Worm (Caenorhabditis elegans) whole organism, mixed stage, embryonic: ENCODE data around the gene C29G2.3.

Experiments
- M03D4.4 ChIP-seq: sonication (generic microtip); optimal IDR thresholded peaks from 2 replicates; lab custom pipeline; 2017; ENCODE audit warnings: mild to moderate bottlenecking, missing genetic modification characterization, missing compliant biosample characterization
- blmp-1 ChIP-seq: fragments of 150-350 bp; optimal IDR thresholded peaks from 2 replicates; lab custom pipeline; 2014; ENCODE audit warnings: missing biosample characterization, missing genetic modification characterization
- ceh-43 ChIP-seq: fragments of 200-800 bp; sonication (Bioruptor generic); optimal IDR thresholded peaks from 2 replicates; lab custom pipeline; 2018; ENCODE audit warnings: mild to moderate bottlenecking, missing genetic modification characterization, moderate library complexity, missing compliant biosample characterization
- ceh-83 ChIP-seq: fragments of 200-800 bp; sonication (Bioruptor generic); optimal IDR thresholded peaks from 2 replicates; lab custom pipeline; 2018; ENCODE audit warnings: mild to moderate bottlenecking, missing genetic modification characterization, missing compliant biosample characterization
- ces-1 ChIP-seq: fragments of 150-350 bp; optimal IDR thresholded peaks from 2 replicates; lab custom pipeline; 2014; ENCODE audit warnings: missing biosample characterization, missing genetic modification reagents, missing genetic modification characterization
- cnd-1 ChIP-seq: fragments of 200-800 bp; sonication (Bioruptor generic); optimal IDR thresholded peaks from 2 replicates; lab custom pipeline; 2018; ENCODE audit warnings: mild to moderate bottlenecking, missing genetic modification characterization, missing compliant biosample characterization
- elt-1 ChIP-seq: sonication (generic microtip); optimal IDR thresholded peaks from 2 replicates; lab custom pipeline; 2017; ENCODE audit warnings: missing genetic modification characterization, mild to moderate bottlenecking, missing compliant biosample characterization, antibody characterized with exemption, moderate library complexity, borderline replicate concordance; ENCODE audit not compliant: insufficient read depth
- elt-3 ChIP-seq: fragments of 150-350 bp; optimal IDR thresholded peaks from 2 replicates; lab custom pipeline; 2014; ENCODE audit warnings: missing biosample characterization, missing genetic modification characterization
- ham-2 ChIP-seq: fragments of 200-800 bp; sonication (Bioruptor generic); optimal IDR thresholded peaks from 2 replicates; lab custom pipeline; 2018; ENCODE audit warnings: mild to moderate bottlenecking, missing genetic modification characterization, missing compliant biosample characterization
- hlh-1 ChIP-seq: fragments of 150-350 bp; optimal IDR thresholded peaks from 2 replicates; lab custom pipeline; 2014; ENCODE audit warnings: missing biosample characterization, missing genetic modification reagents, missing genetic modification characterization
- lin-13 ChIP-seq: fragments of 150-350 bp; optimal IDR thresholded peaks from 2 replicates; lab custom pipeline; 2014; ENCODE audit warnings: missing biosample characterization, missing genetic modification characterization
- lin-32 ChIP-seq: fragments of 200-800 bp; sonication (Bioruptor generic); optimal IDR thresholded peaks from 2 replicates; lab custom pipeline; 2018; ENCODE audit warnings: mild to moderate bottlenecking, missing genetic modification characterization, missing compliant biosample characterization
- lsy-2 ChIP-seq: fragments of 150-350 bp; optimal IDR thresholded peaks from 2 replicates; lab custom pipeline; 2014; ENCODE audit warnings: missing biosample characterization, missing genetic modification characterization
- mab-5 ChIP-seq: fragments of 150-350 bp; optimal IDR thresholded peaks from 2 replicates; lab custom pipeline; 2014; ENCODE audit warnings: missing biosample characterization, missing genetic modification characterization
- mls-2 ChIP-seq: sonication (generic microtip); optimal IDR thresholded peaks from 2 replicates; lab custom pipeline; 2016; ENCODE audit warnings: mild to moderate bottlenecking, missing genetic modification characterization, moderate library complexity, missing compliant biosample characterization
- nhr-12 ChIP-seq: fragments of 150-350 bp; optimal IDR thresholded peaks from 2 replicates; lab custom pipeline; 2014; ENCODE audit warnings: missing biosample characterization, missing genetic modification characterization
- nhr-2 ChIP-seq: fragments of 150-350 bp; optimal IDR thresholded peaks from 2 replicates; lab custom pipeline; 2014; ENCODE audit warnings: missing biosample characterization, missing genetic modification characterization
- nhr-28 ChIP-seq: fragments of 150-350 bp; optimal IDR thresholded peaks from 2 replicates; lab custom pipeline; 2014; ENCODE audit warnings: missing biosample characterization, missing genetic modification characterization
- nhr-76 ChIP-seq: sonication (generic microtip); optimal IDR thresholded peaks from 2 replicates; lab custom pipeline; 2017; ENCODE audit warnings: missing biosample characterization, missing genetic modification characterization
- pha-4 ChIP-seq: fragments of 150-350 bp; optimal IDR thresholded peaks from 2 replicates; lab custom pipeline; 2018; ENCODE audit warnings: missing biosample characterization, missing genetic modification reagents, missing genetic modification characterization
- sem-2 ChIP-seq: fragments of 200-800 bp; sonication (Bioruptor generic); optimal IDR thresholded peaks from 2 replicates; lab custom pipeline; 2018; ENCODE audit warnings: mild to moderate bottlenecking, missing genetic modification characterization, missing compliant biosample characterization
- snpc-4 ChIP-seq: fragments of 150-350 bp; optimal IDR thresholded peaks from 2 replicates; lab custom pipeline; 2014; ENCODE audit warnings: missing biosample characterization, missing genetic modification characterization
- sptf-1 ChIP-seq: sonication (generic microtip); optimal IDR thresholded peaks from 2 replicates; lab custom pipeline; 2017; ENCODE audit warnings: mild to moderate bottlenecking, missing genetic modification characterization, moderate library complexity, missing compliant biosample characterization
- tbx-8 ChIP-seq: fragments of 200-800 bp; sonication (Bioruptor generic); optimal IDR thresholded peaks from 2 replicates; lab custom pipeline; 2018; ENCODE audit warnings: mild to moderate bottlenecking, missing genetic modification characterization, moderate library complexity, missing compliant biosample characterization
- unc-120 ChIP-seq: sonication (generic microtip); optimal IDR thresholded peaks from 2 replicates; lab custom pipeline; 2017; ENCODE audit warnings: missing genetic modification characterization, missing compliant biosample characterization; ENCODE audit not compliant: poor library complexity, severe bottlenecking
- unc-39 ChIP-seq: fragments of 150-350 bp; optimal IDR thresholded peaks from 2 replicates; lab custom pipeline; 2014; ENCODE audit warnings: missing biosample characterization, missing genetic modification characterization
- zip-8 ChIP-seq: fragments of 150-350 bp; optimal IDR thresholded peaks from 2 replicates; lab custom pipeline; 2014; ENCODE audit warnings: missing biosample characterization, missing genetic modification characterization
- ztf-11 ChIP-seq: fragments of 150-350 bp; optimal IDR thresholded peaks from 2 replicates; lab custom pipeline; 2014; ENCODE audit warnings: missing biosample characterization, missing genetic modification characterization

C29G2.3 gene

DNA sequence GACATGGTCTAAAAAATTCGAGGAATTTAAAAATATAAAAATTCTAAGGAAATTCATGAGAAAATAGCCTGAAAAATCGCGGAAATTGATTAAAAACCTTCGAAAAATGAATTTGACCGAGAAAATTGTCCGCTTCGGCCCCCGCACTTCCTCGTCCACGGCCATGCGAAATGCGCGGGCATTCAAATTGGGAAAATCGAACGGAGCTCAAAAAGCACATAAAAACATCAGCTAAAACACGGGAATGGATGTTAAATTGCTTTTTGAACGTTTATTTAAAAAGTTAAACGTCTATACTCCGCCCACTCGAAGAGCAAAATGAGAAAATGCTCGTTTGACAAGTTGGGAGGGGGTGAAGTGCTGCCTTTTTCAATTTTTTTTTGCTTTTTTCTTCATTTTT, 22.4 kb downstream of the C29G2.3 start, which contains the start of gene F53E10.6:
F53E10.6 (minus strand) TSS at position 8 of the 400 bp plus-strand sequence.
- TF ChIP-seq ztf-11 (tag; lab: Kevin White, UChicago) (no peak), ces-1 (peak; percentile 6)
- TF ChIP-seq, all 35 proteins: peak for 1

- TF ChIP-seq lin-13 (tag; lab: Kevin White, UChicago) (no peak), ham-2 (GFP tag; lab: Kevin White, UChicago) (no peak), ces-1 (no peak)
These were observed 27.7 kb downstream of the C29G2.3 start, which contains the start of gene acr-17 for ce11 chrV:2608352-2608751. TSS of gene acr-17 (plus strand) at chrV:2608652.

DNA sequence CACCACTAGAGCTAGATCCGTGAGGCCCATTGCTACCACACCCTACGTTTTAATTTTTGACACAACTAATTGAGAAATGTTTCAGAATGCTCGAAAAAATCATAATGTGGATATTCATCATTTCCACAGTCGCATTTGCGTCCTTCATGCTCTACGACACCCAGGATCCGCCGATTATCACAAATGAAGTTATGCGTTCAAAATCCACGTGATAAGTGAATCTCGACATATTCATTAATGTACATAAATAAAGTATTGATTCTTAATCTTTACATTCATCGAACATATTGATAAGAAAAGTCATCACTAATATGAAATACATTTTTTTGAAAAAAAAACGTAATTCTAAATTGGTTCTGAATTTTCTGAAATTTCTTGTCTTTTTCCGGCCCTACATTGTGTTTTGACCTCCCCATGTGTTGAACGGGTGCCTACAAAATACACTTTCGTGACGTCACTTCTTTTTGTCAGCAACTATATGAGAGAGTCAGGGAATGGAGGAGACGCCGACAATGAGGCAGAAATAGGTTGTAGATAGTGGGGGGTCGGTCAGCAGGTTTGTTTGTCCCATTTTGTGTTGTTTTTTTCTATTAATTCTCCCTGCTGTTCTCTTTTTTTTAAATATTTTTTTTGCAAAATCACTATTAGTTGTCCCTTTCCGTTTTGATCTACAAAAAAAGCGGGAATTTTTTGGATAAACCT, 34.4 kb downstream of the C29G2.3 start, which contains the start of gene F53E10.1:
F53E10.1 (plus strand) TSS at position 325 of the 702 bp plus-strand sequence.
- TF ChIP-seq cnd-1 (no peak), M03D4.4 (tag; lab: Kevin White, UChicago) (no peak), nhr-76 (no peak), zip-8 (no peak), tbx-8 (GFP tag; lab: Kevin White, UChicago) (no peak), ceh-83 (GFP tag; lab: Kevin White, UChicago) (peak; percentile 7)

- TF ChIP-seq unc-39 (tag; lab: Kevin White, UChicago) (no peak), nhr-76 (no peak), hlh-1 (no peak), tbx-8 (GFP tag; lab: Kevin White, UChicago) (no peak), cnd-1 (no peak), sem-2 (GFP tag; lab: Kevin White, UChicago) (no peak), sptf-1 (tag; lab: Kevin White, UChicago) (no peak), unc-120 (tag; lab: Kevin White, UChicago) (no peak), nhr-12 (no peak), nhr-28 (tag; lab: Kevin White, UChicago) (no peak)
These were observed 36.8 kb downstream of the C29G2.3 start for ce11 chrV:2617499-2617898.

- no peak for TF ChIP-seq nhr-12
- no peak for TF ChIP-seq zip-8
- no peak for TF ChIP-seq elt-3 (tag; lab: Kevin White, UChicago)
- no peak for TF ChIP-seq ztf-11 (tag; lab: Kevin White, UChicago)
- TF ChIP-seq hlh-1, result no peak
- TF ChIP-seq elt-1 (tag; lab: Kevin White, UChicago), result no peak
- no peak for TF ChIP-seq lsy-2 (tag; lab: Kevin White, UChicago)
- TF ChIP-seq mab-5 (tag; lab: Kevin White, UChicago), result no peak
- TF ChIP-seq ceh-43, result no peak
- TF ChIP-seq sem-2 (GFP tag; lab: Kevin White, UChicago), result no peak
- TF ChIP-seq mls-2 (tag; lab: Kevin White, UChicago), result no peak
- no peak for TF ChIP-seq nhr-2
- no peak for TF ChIP-seq unc-120 (tag; lab: Kevin White, UChicago)
- no peak for TF ChIP-seq blmp-1
- TF ChIP-seq pha-4 (tag; lab: Kevin White, UChicago), result no peak
- TF ChIP-seq M03D4.4 (tag; lab: Kevin White, UChicago), result no peak
- TF ChIP-seq nhr-28 (tag; lab: Kevin White, UChicago), result no peak
- TF ChIP-seq ceh-83 (GFP tag; lab: Kevin White, UChicago), result no peak
These were observed 41.2 kb downstream of the C29G2.3 start, which contains the start of gene srh-271 for ce11 chrV:2621879-2622278. TSS of gene srh-271 (minus strand) at chrV:2621979.

DNA sequence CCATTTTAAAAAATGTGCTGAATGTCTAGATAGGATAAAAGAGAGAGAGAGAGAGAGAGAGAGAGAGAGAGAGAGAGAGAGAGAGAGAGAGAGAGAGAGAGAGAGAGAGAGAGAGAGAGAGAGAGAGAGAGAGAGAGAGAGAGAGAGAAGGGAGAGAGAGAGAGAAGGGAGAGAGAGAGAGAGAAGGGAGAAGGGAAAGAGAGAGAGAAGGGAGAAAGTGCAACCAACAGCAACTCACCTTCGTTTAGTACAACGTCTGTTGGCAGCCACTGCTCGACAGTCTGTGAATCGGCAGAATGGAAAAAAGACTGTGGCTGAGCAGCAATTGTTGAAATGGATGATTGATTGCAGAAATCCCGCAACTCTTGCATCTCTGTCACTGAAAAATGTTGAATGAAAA, 43.1 kb downstream of the C29G2.3 start:
- TF ChIP-seq snpc-4 (tag; lab: Kevin White, UChicago), result no peak
- TF ChIP-seq lsy-2 (tag; lab: Kevin White, UChicago), result no peak
- peak; percentile 32 for TF ChIP-seq M03D4.4 (tag; lab: Kevin White, UChicago)
- peak; percentile 45 for TF ChIP-seq lin-32
- no peak for TF ChIP-seq nhr-12
- TF ChIP-seq unc-120 (tag; lab: Kevin White, UChicago), result no peak
- peak; percentile 3 for TF ChIP-seq mls-2 (tag; lab: Kevin White, UChicago)
